Worm (Caenorhabditis elegans): ENCODE data around the gene valv-1.

valv-1 gene

ce11 chrIV:7407301-7407700, 37.8 kb downstream of the valv-1 start:
- no peak for TF ChIP-seq zag-1 (tag; optimal IDR thresholded peaks at IDR 0.05)
- TF ChIP-seq ceh-82 (tag; optimal IDR thresholded peaks at IDR 0.05): no peak
- peak; percentile 82 for TF ChIP-seq fkh-10 (GFP tag; optimal IDR thresholded peaks at IDR 0.05)
- no peak for TF ChIP-seq egl-27 (tag; optimal IDR thresholded peaks at IDR 0.05)
- TF ChIP-seq mdl-1 (tag; optimal IDR thresholded peaks at IDR 0.05): no peak
- no peak for TF ChIP-seq sea-2 (GFP tag; optimal IDR thresholded peaks at IDR 0.05)
- no peak for TF ChIP-seq jun-1 (tag; optimal IDR thresholded peaks at IDR 0.05)
- TF ChIP-seq mml-1 (tag; optimal IDR thresholded peaks at IDR 0.05): no peak

- TF ChIP-seq pha-4 (tag; optimal IDR thresholded peaks at IDR 0.05) (no peak), ama-1 (optimal IDR thresholded peaks at IDR 0.05) (no peak), elt-1 (tag; optimal IDR thresholded peaks at IDR 0.05) (no peak), tbx-2 (tag; optimal IDR thresholded peaks at IDR 0.05) (no peak), nhr-237 (tag; optimal IDR thresholded peaks at IDR 0.05) (no peak), aly-2 (tag; optimal IDR thresholded peaks at IDR 0.05) (no peak), nhr-23 (tag; optimal IDR thresholded peaks at IDR 0.05) (no peak), ztf-11 (tag; optimal IDR thresholded peaks at IDR 0.05) (no peak), nhr-28 (tag; optimal IDR thresholded peaks at IDR 0.05) (no peak), lin-15B (tag; optimal IDR thresholded peaks at IDR 0.05) (no peak), jun-1 (tag; optimal IDR thresholded peaks at IDR 0.05) (no peak), hmg-11 (tag; optimal IDR thresholded peaks at IDR 0.05) (no peak), nhr-11 (tag; optimal IDR thresholded peaks at IDR 0.05) (no peak), snpc-4 (tag; optimal IDR thresholded peaks at IDR 0.05) (no peak), nhr-25 (tag; optimal IDR thresholded peaks at IDR 0.05) (no peak), mdl-1 (tag; optimal IDR thresholded peaks at IDR 0.05) (no peak)
Measured at ce11 chrIV:7406690-7407089, 38.4 kb downstream of the valv-1 start.

ce11 chrIV:7404934-7405632, 40.1 kb downstream of the valv-1 start, which contains the start of the genes C48A7.16 and egl-19:
Gene C48A7.16 (plus strand): TSS chrIV:7405477.
Gene egl-19 (plus strand): TSS chrIV:7405582.
- TF ChIP-seq nhr-25 (tag; optimal IDR thresholded peaks at IDR 0.05) (no peak), aly-2 (tag; optimal IDR thresholded peaks at IDR 0.05) (no peak), nhr-12 (tag; optimal IDR thresholded peaks at IDR 0.05) (no peak), nhr-11 (tag; optimal IDR thresholded peaks at IDR 0.05) (no peak), nhr-28 (tag; optimal IDR thresholded peaks at IDR 0.05) (no peak), pha-4 (tag; optimal IDR thresholded peaks at IDR 0.05) (no peak), ztf-11 (tag; optimal IDR thresholded peaks at IDR 0.05) (no peak), elt-3 (tag; optimal IDR thresholded peaks at IDR 0.05) (no peak), ama-1 (optimal IDR thresholded peaks at IDR 0.05) (no peak), lin-39 (tag; optimal IDR thresholded peaks at IDR 0.05) (no peak), nhr-237 (tag; optimal IDR thresholded peaks at IDR 0.05) (no peak), fkh-2 (tag; optimal IDR thresholded peaks at IDR 0.05) (no peak), zag-1 (tag; optimal IDR thresholded peaks at IDR 0.05) (no peak), ceh-16 (tag; optimal IDR thresholded peaks at IDR 0.05) (no peak), sea-2 (GFP tag; optimal IDR thresholded peaks at IDR 0.05) (no peak)

- TF ChIP-seq skn-1 (tag; optimal IDR thresholded peaks at IDR 0.05) (no peak), pha-4 (tag; optimal IDR thresholded peaks at IDR 0.05) (no peak), snpc-4 (tag; optimal IDR thresholded peaks at IDR 0.05) (no peak), ceh-82 (tag; optimal IDR thresholded peaks at IDR 0.05) (no peak), elt-2 (tag; optimal IDR thresholded peaks at IDR 0.05) (no peak), hmg-11 (tag; optimal IDR thresholded peaks at IDR 0.05) (no peak), mdl-1 (tag; optimal IDR thresholded peaks at IDR 0.05) (no peak), ztf-11 (tag; optimal IDR thresholded peaks at IDR 0.05) (no peak), nhr-11 (tag; optimal IDR thresholded peaks at IDR 0.05) (no peak), nhr-12 (tag; optimal IDR thresholded peaks at IDR 0.05) (no peak), elt-3 (tag; optimal IDR thresholded peaks at IDR 0.05) (no peak), ceh-28 (tag; optimal IDR thresholded peaks at IDR 0.05) (no peak), lin-15B (tag; optimal IDR thresholded peaks at IDR 0.05) (no peak), nhr-28 (tag; optimal IDR thresholded peaks at IDR 0.05) (no peak), nhr-25 (tag; optimal IDR thresholded peaks at IDR 0.05) (no peak), lin-39 (tag; optimal IDR thresholded peaks at IDR 0.05) (no peak)
Measured at ce11 chrIV:7403422-7403821, 41.7 kb downstream of the valv-1 start.

- peak; percentile 92 for TF ChIP-seq nfya-1 (tag; optimal IDR thresholded peaks at IDR 0.05; ENCODE audit: insufficient read depth)
- peak; percentile 37 for TF ChIP-seq lin-15B (tag; optimal IDR thresholded peaks at IDR 0.05)
- peak; percentile 41 for TF ChIP-seq pha-4 (tag; optimal IDR thresholded peaks at IDR 0.05)
- TF ChIP-seq jun-1 (tag; optimal IDR thresholded peaks at IDR 0.05): no peak
- TF ChIP-seq tbx-2 (tag; optimal IDR thresholded peaks at IDR 0.05): peak; percentile 49
- TF ChIP-seq fkh-10 (GFP tag; optimal IDR thresholded peaks at IDR 0.05): peak; percentile 76
- no peak for TF ChIP-seq ztf-4 (tag; optimal IDR thresholded peaks at IDR 0.05)
- no peak for TF ChIP-seq sea-2 (GFP tag; optimal IDR thresholded peaks at IDR 0.05)
- peak; percentile 74 for TF ChIP-seq ceh-28 (tag; optimal IDR thresholded peaks at IDR 0.05)
- TF ChIP-seq skn-1 (tag; optimal IDR thresholded peaks at IDR 0.05): peak; percentile 15
- no peak for TF ChIP-seq nhr-76 (tag; optimal IDR thresholded peaks at IDR 0.05)
- TF ChIP-seq R02D3.7 (tag; optimal IDR thresholded peaks at IDR 0.05): peak; percentile 25
- TF ChIP-seq hmg-11 (tag; optimal IDR thresholded peaks at IDR 0.05): peak; percentile 80
- peak; percentile 69 for TF ChIP-seq nhr-11 (tag; optimal IDR thresholded peaks at IDR 0.05)
- peak; percentile 71 for TF ChIP-seq egl-5 (tag; optimal IDR thresholded peaks at IDR 0.05)
- TF ChIP-seq lsy-12 (tag; optimal IDR thresholded peaks at IDR 0.05): peak; percentile 48
- no peak for TF ChIP-seq unc-62 (GFP tag; optimal IDR thresholded peaks at IDR 0.05)
- no peak for TF ChIP-seq eor-1 (tag; optimal IDR thresholded peaks at IDR 0.05)
- TF ChIP-seq mdl-1 (tag; optimal IDR thresholded peaks at IDR 0.05): peak; percentile 5
- no peak for TF ChIP-seq nhr-237 (tag; optimal IDR thresholded peaks at IDR 0.05)
- TF ChIP-seq fkh-2 (tag; optimal IDR thresholded peaks at IDR 0.05): no peak
- TF ChIP-seq nhr-23 (tag; optimal IDR thresholded peaks at IDR 0.05): no peak
- TF ChIP-seq zag-1 (tag; optimal IDR thresholded peaks at IDR 0.05): peak; percentile 22
- TF ChIP-seq lin-39 (tag; optimal IDR thresholded peaks at IDR 0.05): peak; percentile 83
- TF ChIP-seq elt-1 (tag; optimal IDR thresholded peaks at IDR 0.05): no peak
- TF ChIP-seq mml-1 (tag; optimal IDR thresholded peaks at IDR 0.05): no peak
- TF ChIP-seq ceh-9 (tag; optimal IDR thresholded peaks at IDR 0.05): no peak
- no peak for TF ChIP-seq ceh-82 (tag; optimal IDR thresholded peaks at IDR 0.05)
Measured at ce11 chrIV:7402077-7402476, 43.1 kb downstream of the valv-1 start.
